Worm (Caenorhabditis elegans) whole organism, midembryonic: ENCODE data around the gene ccpp-6.
A peak's percentile ranks its signal among the peaks of the same experiment; 100 is the strongest.

Source experiments
- T22C8.4 ChIP-seq: fragments of 200-800 bp; sonication (Bioruptor generic); IDR thresholded peaks from 2 replicates; pipeline ENCODE4 v1.3.6; 2022; ENCODE audit warnings: missing genetic modification characterization, missing compliant biosample characterization
- flt-1 ChIP-seq: fragments of 200-800 bp; sonication (Bioruptor generic); IDR thresholded peaks from 2 replicates; pipeline ENCODE4 v1.3.6; 2022; ENCODE audit warnings: missing genetic modification characterization, missing compliant biosample characterization
- klf-2 ChIP-seq: fragments of 200-800 bp; sonication (Bioruptor generic); conservative IDR thresholded peaks from 2 replicates; pipeline ENCODE4 v1.3.6; 2022; ENCODE audit warnings: missing genetic modification reagents, missing genetic modification characterization, missing compliant biosample characterization
- med-1 ChIP-seq: sonication (generic microtip); optimal IDR thresholded peaks from 2 replicates; lab custom pipeline; 2017; ENCODE audit warnings: missing genetic modification characterization, mild to moderate bottlenecking, missing compliant biosample characterization, antibody characterized with exemption, missing genetic modification reagents; ENCODE audit not compliant: insufficient read depth
- ref-1 ChIP-seq: fragments of 200-800 bp; sonication (Bioruptor generic); conservative IDR thresholded peaks from 2 replicates; pipeline ENCODE4 v1.3.6; 2022; ENCODE audit warnings: missing genetic modification reagents, missing genetic modification characterization, missing compliant biosample characterization
- tab-1 ChIP-seq: fragments of 200-800 bp; sonication (Bioruptor generic); IDR thresholded peaks from 2 replicates; pipeline ENCODE4 v1.3.6; 2022; ENCODE audit warnings: missing genetic modification characterization, missing compliant biosample characterization
- ztf-23 ChIP-seq: fragments of 200-800 bp; sonication (Bioruptor generic); IDR thresholded peaks from 2 replicates; pipeline ENCODE4 v1.3.6; 2022; ENCODE audit warnings: missing genetic modification reagents, missing genetic modification characterization, missing compliant biosample characterization
- ztf-29 ChIP-seq: fragments of 200-800 bp; sonication (Bioruptor generic); IDR thresholded peaks from 2 replicates; pipeline ENCODE4 v1.3.6; 2022; ENCODE audit warnings: missing genetic modification reagents, missing genetic modification characterization, missing compliant biosample characterization

ce11 chrII:5426054-5426453 lies 38.9 kb upstream of the ccpp-6 start:
- TF ChIP-seq tab-1 (GFP tag; lab: Robert Waterston, UW) = no peak
- no peak for TF ChIP-seq med-1 (GFP tag; lab: Kevin White, UChicago)
- no peak for TF ChIP-seq klf-2 (GFP tag; lab: Robert Waterston, UW)
- no peak for TF ChIP-seq flt-1 (GFP tag; lab: Robert Waterston, UW)
- TF ChIP-seq ztf-29 (GFP tag; lab: Robert Waterston, UW) = no peak
- no peak for TF ChIP-seq ref-1 (GFP tag; lab: Robert Waterston, UW)
- TF ChIP-seq T22C8.4 = no peak
- 0 out of 2 replicates have a peak, but pooled peaks have one; percentile 54 for TF ChIP-seq ztf-23 (GFP tag; lab: Robert Waterston, UW)
